Worm (Caenorhabditis elegans) whole organism, L2 larva: ENCODE results near the gene bath-9.

Experiments used
- C34F6.9 ChIP-seq: fragments of 150-350 bp; optimal IDR thresholded peaks from 2 replicates; lab custom pipeline; 2014; ENCODE audit warnings: missing biosample characterization, missing genetic modification characterization
- F13H6.1 ChIP-seq: sonication (generic microtip); optimal IDR thresholded peaks from 2 replicates; lab custom pipeline; 2016; ENCODE audit warnings: missing genetic modification characterization, missing compliant biosample characterization
- Y55F3AM.14 ChIP-seq: fragments of 200-800 bp; sonication (Bioruptor generic); optimal IDR thresholded peaks from 2 replicates; lab custom pipeline; 2018; ENCODE audit warnings: mild to moderate bottlenecking, missing genetic modification characterization, missing compliant biosample characterization
- ZK546.5 ChIP-seq: sonication (generic microtip); optimal IDR thresholded peaks from 2 replicates; lab custom pipeline; 2017; ENCODE audit warnings: missing biosample characterization, missing genetic modification characterization
- ama-1 ChIP-seq: fragments of 150-350 bp; optimal IDR thresholded peaks from 2 replicates; lab custom pipeline; 2018; ENCODE audit warnings: inconsistent platforms
- blmp-1 ChIP-seq: sonication (generic microtip); optimal IDR thresholded peaks from 2 replicates; lab custom pipeline; 2017; ENCODE audit warnings: missing genetic modification characterization, mild to moderate bottlenecking, missing compliant biosample characterization, antibody characterized with exemption, moderate library complexity; ENCODE audit not compliant: insufficient read depth
- ceh-16 ChIP-seq: fragments of 150-350 bp; optimal IDR thresholded peaks from 2 replicates; lab custom pipeline; 2014; ENCODE audit warnings: missing biosample characterization, missing genetic modification characterization
- ceh-82 ChIP-seq: fragments of 150-350 bp; optimal IDR thresholded peaks from 2 replicates; lab custom pipeline; 2014; ENCODE audit warnings: missing biosample characterization, missing genetic modification characterization
- crh-2 ChIP-seq: sonication (generic microtip); optimal IDR thresholded peaks from 2 replicates; lab custom pipeline; 2017; ENCODE audit warnings: missing biosample characterization, missing genetic modification characterization
- dmd-4 ChIP-seq: sonication (generic microtip); optimal IDR thresholded peaks from 2 replicates; lab custom pipeline; 2017; ENCODE audit warnings: missing biosample characterization, missing genetic modification characterization
- egl-27 ChIP-seq: sonication (generic microtip); optimal IDR thresholded peaks from 3 replicates; lab custom pipeline; 2017; ENCODE audit warnings: missing biosample characterization, missing genetic modification reagents, missing genetic modification characterization
- elt-1 ChIP-seq: fragments of 150-350 bp; optimal IDR thresholded peaks from 2 replicates; lab custom pipeline; 2014; ENCODE audit warnings: missing biosample characterization, missing genetic modification characterization
- elt-3 ChIP-seq: sonication (generic microtip); optimal IDR thresholded peaks from 2 replicates; lab custom pipeline; 2017; ENCODE audit warnings: missing biosample characterization, missing genetic modification characterization
- lin-11 ChIP-seq: fragments of 150-350 bp; sonication (generic microtip); optimal IDR thresholded peaks from 2 replicates; lab custom pipeline; 2014; ENCODE audit warnings: missing biosample characterization, missing genetic modification characterization, inconsistent platforms, mixed read lengths
- lin-13 ChIP-seq: fragments of 150-350 bp; optimal IDR thresholded peaks from 2 replicates; lab custom pipeline; 2014; ENCODE audit warnings: missing biosample characterization, missing genetic modification reagents, missing genetic modification characterization
- lin-39 ChIP-seq: fragments of 150-350 bp; optimal IDR thresholded peaks from 2 replicates; lab custom pipeline; 2014; ENCODE audit warnings: missing biosample characterization, missing genetic modification reagents, missing genetic modification characterization
- mab-5 ChIP-seq: fragments of 150-350 bp; optimal IDR thresholded peaks from 2 replicates; lab custom pipeline; 2014; ENCODE audit warnings: missing biosample characterization, missing genetic modification characterization
- mbf-1 ChIP-seq: sonication (generic microtip); optimal IDR thresholded peaks from 2 replicates; lab custom pipeline; 2017; ENCODE audit warnings: missing biosample characterization, missing genetic modification characterization
- mdl-1 ChIP-seq, 2 experiments: fragments of 150-350 bp in 1 of 2; sonication (generic microtip) in 1 of 2; optimal IDR thresholded peaks; 2 replicates each; lab custom pipeline; 2017; ENCODE audit warnings: missing biosample characterization in 2 of 2, missing genetic modification characterization in 2 of 2
- nhr-10 ChIP-seq: sonication (generic microtip); optimal IDR thresholded peaks from 2 replicates; lab custom pipeline; 2017; ENCODE audit warnings: missing biosample characterization, missing genetic modification characterization
- nhr-11 ChIP-seq: fragments of 150-350 bp; optimal IDR thresholded peaks from 2 replicates; lab custom pipeline; 2014; ENCODE audit warnings: missing biosample characterization, missing genetic modification characterization
- nhr-12 ChIP-seq: fragments of 150-350 bp; optimal IDR thresholded peaks from 2 replicates; lab custom pipeline; 2014; ENCODE audit warnings: missing biosample characterization, missing genetic modification characterization
- nhr-21 ChIP-seq: fragments of 150-350 bp; optimal IDR thresholded peaks from 2 replicates; lab custom pipeline; 2014; ENCODE audit warnings: missing biosample characterization, missing genetic modification characterization
- nhr-23 ChIP-seq: fragments of 150-350 bp; optimal IDR thresholded peaks from 2 replicates; lab custom pipeline; 2014; ENCODE audit warnings: missing biosample characterization, missing genetic modification reagents, missing genetic modification characterization
- nhr-25 ChIP-seq: fragments of 150-350 bp; sonication (generic microtip); optimal IDR thresholded peaks from 3 replicates; lab custom pipeline; 2014; ENCODE audit warnings: missing biosample characterization, missing genetic modification characterization
- nhr-6 ChIP-seq: fragments of 150-350 bp; optimal IDR thresholded peaks from 2 replicates; lab custom pipeline; 2014; ENCODE audit warnings: missing biosample characterization, missing genetic modification characterization
- peb-1 ChIP-seq: fragments of 150-350 bp; optimal IDR thresholded peaks from 2 replicates; lab custom pipeline; 2014; ENCODE audit warnings: missing biosample characterization, missing genetic modification characterization
- skn-1 ChIP-seq: sonication (generic microtip); optimal IDR thresholded peaks from 2 replicates; lab custom pipeline; 2017; ENCODE audit warnings: missing biosample characterization, missing genetic modification characterization
- sma-3 ChIP-seq: sonication (generic microtip); optimal IDR thresholded peaks from 2 replicates; lab custom pipeline; 2016; ENCODE audit warnings: missing genetic modification reagents, missing genetic modification characterization, missing compliant biosample characterization
- sma-9 ChIP-seq, 2 experiments: fragments of 150-350 bp in 1 of 2; sonication (generic microtip) in 1 of 2; optimal IDR thresholded peaks; 2 replicates each; lab custom pipeline; 2014 to 2016; ENCODE audit warnings: missing genetic modification characterization in 2 of 2, mild to moderate bottlenecking in 1 of 2, missing biosample characterization in 1 of 2, missing compliant biosample characterization in 1 of 2, missing genetic modification reagents in 1 of 2, moderate library complexity in 1 of 2
- snpc-4 ChIP-seq: fragments of 150-350 bp; optimal IDR thresholded peaks from 2 replicates; lab custom pipeline; 2014; ENCODE audit warnings: missing biosample characterization, missing genetic modification characterization
- unc-39 ChIP-seq: fragments of 150-350 bp; optimal IDR thresholded peaks from 2 replicates; lab custom pipeline; 2014; ENCODE audit warnings: missing biosample characterization, missing genetic modification characterization
- unc-55 ChIP-seq: fragments of 150-350 bp; sonication (generic microtip); optimal IDR thresholded peaks from 3 replicates; lab custom pipeline; 2014; ENCODE audit warnings: missing biosample characterization, missing genetic modification reagents, missing genetic modification characterization
- unc-62 ChIP-seq: fragments of 150-350 bp; optimal IDR thresholded peaks from 2 replicates; lab custom pipeline; 2014; ENCODE audit warnings: missing biosample characterization, missing genetic modification reagents, missing genetic modification characterization
- zag-1 ChIP-seq: fragments of 150-350 bp; optimal IDR thresholded peaks from 2 replicates; lab custom pipeline; 2014; ENCODE audit warnings: missing biosample characterization, missing genetic modification characterization
- ztf-1 ChIP-seq: fragments of 200-800 bp; sonication (Bioruptor generic); conservative IDR thresholded peaks from 2 replicates; pipeline ENCODE4 v1.3.6; 2022; ENCODE audit warnings: missing genetic modification characterization, missing compliant biosample characterization
- ztf-4 ChIP-seq: fragments of 150-350 bp; optimal IDR thresholded peaks from 2 replicates; lab custom pipeline; 2014; ENCODE audit warnings: missing biosample characterization, missing genetic modification characterization

bath-9 gene

ce11 chrII:3414383-3414910, 37.6 kb downstream of the bath-9 start, which contains the start of the genes F18A12.7 and F18A12.2:
Gene F18A12.7, minus strand, starts transcription at chrII:3414483.
Gene F18A12.2, plus strand, starts transcription at chrII:3414860.
- TF ChIP-seq elt-1 (tag; lab: Kevin White, UChicago) = no peak
- TF ChIP-seq unc-62 = no peak
- TF ChIP-seq nhr-11 (tag; lab: Kevin White, UChicago) = no peak
- TF ChIP-seq nhr-25 (tag; lab: Kevin White, UChicago) = no peak
- TF ChIP-seq dmd-4 (tag; lab: Kevin White, UChicago) = no peak
- no peak for TF ChIP-seq unc-39
- no peak for TF ChIP-seq blmp-1 (tag; lab: Kevin White, UChicago)
- no peak for TF ChIP-seq skn-1 (tag; lab: Kevin White, UChicago)
- TF ChIP-seq lin-11 (tag; lab: Kevin White, UChicago) = no peak
- TF ChIP-seq crh-2 (tag; lab: Kevin White, UChicago) = no peak
- TF ChIP-seq sma-3 (GFP tag; lab: Kevin White, UChicago) = no peak
- no peak for TF ChIP-seq sma-9 (GFP tag; optimal IDR thresholded peaks at IDR 0.05; lab: Kevin White, UChicago)
- no peak for TF ChIP-seq sma-9 (tag; optimal IDR thresholded peaks at IDR 0.05; lab: Kevin White, UChicago)
- TF ChIP-seq ZK546.5 (tag; lab: Kevin White, UChicago) = no peak
- no peak for TF ChIP-seq nhr-12 (tag; lab: Kevin White, UChicago)
- no peak for TF ChIP-seq mab-5 (tag; lab: Kevin White, UChicago)
- no peak for TF ChIP-seq C34F6.9 (tag; lab: Kevin White, UChicago)
- no peak for TF ChIP-seq nhr-6 (tag; lab: Kevin White, UChicago)
- TF ChIP-seq elt-3 (tag; lab: Kevin White, UChicago) = no peak
- TF ChIP-seq lin-13 (GFP tag; lab: Kevin White, UChicago) = no peak

- TF ChIP-seq elt-3 (tag; lab: Kevin White, UChicago) = no peak
- TF ChIP-seq mdl-1 (tag; optimal IDR thresholded peaks at IDR 0.05; lab: Kevin White, UChicago) = no peak
- no peak for TF ChIP-seq ceh-82
- TF ChIP-seq lin-39 (tag; lab: Kevin White, UChicago) = no peak
- no peak for TF ChIP-seq mbf-1 (tag; lab: Kevin White, UChicago)
- no peak for TF ChIP-seq ztf-1 (GFP tag; lab: Robert Waterston, UW)
- no peak for TF ChIP-seq Y55F3AM.14
- TF ChIP-seq ZK546.5 (tag; lab: Kevin White, UChicago) = no peak
- TF ChIP-seq sma-3 (GFP tag; lab: Kevin White, UChicago) = no peak
- no peak for TF ChIP-seq snpc-4
- TF ChIP-seq, all 48 proteins: peak for 0
Measured at ce11 chrII:3416528-3416927, 39.6 kb downstream of the bath-9 start, which contains the start of gene nep-6. Gene nep-6, plus strand, starts transcription at chrII:3416828.

ce11 chrII:3422938-3423337, 46.0 kb downstream of the bath-9 start:
- TF ChIP-seq ceh-82 = no peak
- TF ChIP-seq unc-55 (GFP tag; lab: Kevin White, UChicago) = no peak
- TF ChIP-seq nhr-12 (tag; lab: Kevin White, UChicago) = no peak
- no peak for TF ChIP-seq ceh-16 (tag; lab: Kevin White, UChicago)
- TF ChIP-seq mdl-1 (tag; optimal IDR thresholded peaks at IDR 0.05; lab: Kevin White, UChicago) = no peak
- no peak for TF ChIP-seq nhr-21 (tag; lab: Kevin White, UChicago)
- no peak for TF ChIP-seq ama-1
- TF ChIP-seq nhr-23 = no peak
- TF ChIP-seq elt-1 (tag; lab: Kevin White, UChicago) = no peak
- TF ChIP-seq nhr-6 (tag; lab: Kevin White, UChicago) = no peak
- TF ChIP-seq unc-39 = no peak
- no peak for TF ChIP-seq zag-1
- no peak for TF ChIP-seq ztf-4 (tag; lab: Kevin White, UChicago)
- no peak for TF ChIP-seq nhr-10 (tag; lab: Kevin White, UChicago)
- no peak for TF ChIP-seq mbf-1 (tag; lab: Kevin White, UChicago)
- TF ChIP-seq ZK546.5 (tag; lab: Kevin White, UChicago) = no peak
- TF ChIP-seq C34F6.9 (tag; lab: Kevin White, UChicago) = no peak
- TF ChIP-seq F13H6.1 (tag; lab: Kevin White, UChicago) = no peak

- TF ChIP-seq ZK546.5 (tag; lab: Kevin White, UChicago) = no peak
- TF ChIP-seq elt-3 (tag; lab: Kevin White, UChicago) = no peak
- TF ChIP-seq egl-27 = no peak
- TF ChIP-seq peb-1 = no peak
- TF ChIP-seq mbf-1 (tag; lab: Kevin White, UChicago) = no peak
- TF ChIP-seq F13H6.1 (tag; lab: Kevin White, UChicago) = no peak
- TF ChIP-seq, all 48 proteins: peak for 0
Measured at ce11 chrII:3425433-3425832, 48.5 kb downstream of the bath-9 start, which contains the start of gene nep-11. Gene nep-11, minus strand, starts transcription at chrII:3425533.
